Fruit fly (Drosophila melanogaster): Measurements from ENCODE around the gene lute.

DNA sequence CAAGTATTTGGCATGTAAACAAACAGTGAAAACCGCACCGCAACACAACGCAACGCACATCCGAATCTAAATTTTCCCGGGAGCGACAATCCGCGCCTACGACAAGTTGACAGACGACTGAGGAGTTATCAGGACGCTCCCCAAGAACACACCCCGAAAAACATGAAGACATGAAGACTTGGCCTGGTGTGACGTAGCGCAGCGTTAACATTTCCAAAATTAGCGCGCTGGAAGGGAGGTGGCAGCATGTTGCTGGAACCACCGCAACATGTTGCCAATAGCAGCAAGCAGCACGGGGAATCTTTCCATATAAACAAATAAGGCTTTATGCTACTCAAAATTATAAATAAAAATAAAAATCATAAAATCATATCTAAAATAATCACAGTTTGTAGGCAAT lies 33.5 kb upstream of the lute start:
- TF ChIP-seq insv (optimal IDR thresholded peaks at IDR 0.05) (no peak), h (optimal IDR thresholded peaks at IDR 0.05) (no peak), psq (optimal IDR thresholded peaks at IDR 0.05) (no peak), ttk (optimal IDR thresholded peaks at IDR 0.05) (no peak), Sin3A (optimal IDR thresholded peaks at IDR 0.05) (no peak), Myc (optimal IDR thresholded peaks at IDR 0.05) (no peak)

All from Kc167 (cell line).